Fruit fly (Drosophila melanogaster): ENCODE measurements around the gene CG11357.

The CG11357 gene

DNA sequence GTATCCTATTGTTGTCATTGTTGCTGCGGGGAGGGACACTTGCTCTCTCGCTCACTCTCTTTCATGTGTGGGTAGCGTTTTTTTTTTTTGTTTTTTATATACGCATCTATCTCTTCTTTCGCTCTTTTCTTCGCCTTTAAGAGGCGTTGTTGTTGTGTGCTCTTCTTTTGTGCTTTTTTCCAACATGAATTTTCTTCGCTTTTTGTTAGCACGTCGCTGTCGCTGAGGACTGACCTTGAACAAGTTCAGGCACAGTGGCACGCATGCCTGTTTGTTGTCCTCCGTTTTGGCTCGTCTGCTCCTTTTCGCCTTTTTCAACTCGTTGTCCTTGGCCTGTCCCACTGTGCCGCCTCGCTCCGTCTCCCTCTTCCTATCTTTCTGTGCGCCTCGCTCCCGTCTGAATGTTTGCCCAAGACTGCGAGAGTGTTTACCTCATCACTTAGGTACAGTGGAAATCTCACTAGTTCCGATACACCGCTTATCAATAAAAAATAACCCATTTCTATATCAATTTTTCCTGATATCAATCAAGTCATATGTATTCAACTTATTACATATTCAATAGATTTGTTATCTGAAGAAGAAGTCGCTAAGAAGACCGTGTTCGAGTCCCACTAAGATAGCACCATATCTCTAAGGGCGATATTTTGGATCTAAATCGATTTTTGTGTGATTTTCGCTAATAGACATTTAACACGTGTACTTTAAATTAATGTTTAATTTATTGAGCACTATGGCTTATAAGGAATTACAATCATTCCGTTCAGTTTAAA, 1.4 kb downstream of the CG11357 start (continued):
- 0 out of 2 replicates have a peak, but pooled peaks have one; percentile 15 for TF ChIP-seq onecut (GFP tag; IDR thresholded peaks at IDR 0.05)
- no peak for TF ChIP-seq CG7372 (GFP tag; IDR thresholded peaks at IDR 0.05)
- TF ChIP-seq NK7.1 (GFP tag; optimal IDR thresholded peaks at IDR 0.05): peak; percentile 12
- peak; percentile 35 for TF ChIP-seq CG3281 (GFP tag; optimal IDR thresholded peaks at IDR 0.05)
- peak; percentile 15 for TF ChIP-seq pum (GFP tag; optimal IDR thresholded peaks at IDR 0.05)
- TF ChIP-seq lmd (GFP tag; IDR thresholded peaks at IDR 0.05): peak; percentile 40; the same call in 1 of the 2 replicates
- TF ChIP-seq CG3163 (GFP tag; optimal IDR thresholded peaks at IDR 0.05): peak; percentile 92
- peak; percentile 66 for TF ChIP-seq mam (GFP tag; optimal IDR thresholded peaks at IDR 0.05)
- TF ChIP-seq NFAT (GFP tag; IDR thresholded peaks at IDR 0.05): peak; percentile 60
- TF ChIP-seq CG8281 (tag; optimal IDR thresholded peaks at IDR 0.05): no peak
- peak; percentile 40 for TF ChIP-seq CG8924 (tag; optimal IDR thresholded peaks at IDR 0.05)
- TF ChIP-seq CG6689 (GFP tag; IDR thresholded peaks at IDR 0.05): 0 out of 2 replicates have a peak, but pooled peaks have one; percentile 14
- no peak for TF ChIP-seq p53 (GFP tag; optimal IDR thresholded peaks at IDR 0.05)
- TF ChIP-seq CG4360 (GFP tag; IDR thresholded peaks at IDR 0.05): peak; percentile 36; the same call in 1 of the 2 replicates
- TF ChIP-seq Opbp (GFP tag; IDR thresholded peaks at IDR 0.05; ENCODE audit: partially characterized antibody): no peak
- no peak for TF ChIP-seq Sin3A (optimal IDR thresholded peaks at IDR 0.05)
- TF ChIP-seq shn (GFP tag; optimal IDR thresholded peaks at IDR 0.05): peak; percentile 36
- no peak for TF ChIP-seq CG42726 (GFP tag; IDR thresholded peaks at IDR 0.05; ENCODE audit: partially characterized antibody)
- peak; percentile 50 for TF ChIP-seq zfh2 (GFP tag; optimal IDR thresholded peaks at IDR 0.05)
- TF ChIP-seq disco-r (GFP tag; optimal IDR thresholded peaks at IDR 0.05): no peak
- TF ChIP-seq wor (GFP tag; IDR thresholded peaks at IDR 0.05): no peak
- TF ChIP-seq CG16779 (GFP tag; IDR thresholded peaks at IDR 0.05): 0 out of 2 replicates have a peak, but pooled peaks have one; percentile 26
- peak; percentile 33 for TF ChIP-seq exex (tag; optimal IDR thresholded peaks at IDR 0.05)
- TF ChIP-seq CG6765 (GFP tag; optimal IDR thresholded peaks at IDR 0.05): no peak
- TF ChIP-seq NC2β (GFP tag; optimal IDR thresholded peaks at IDR 0.05): peak; percentile 27
- peak; percentile 17 for TF ChIP-seq CG1792 (GFP tag; optimal IDR thresholded peaks at IDR 0.05)
- TF ChIP-seq kni (GFP tag; optimal IDR thresholded peaks at IDR 0.05): no peak
- 0 out of 2 replicates have a peak, but pooled peaks have one; percentile 11 for TF ChIP-seq sob (GFP tag; IDR thresholded peaks at IDR 0.05)
- TF ChIP-seq row (GFP tag; IDR thresholded peaks at IDR 0.05): peak; percentile 81
- TF ChIP-seq Antp (GFP tag; optimal IDR thresholded peaks at IDR 0.05): peak; percentile 63
- peak; percentile 23 for TF ChIP-seq chn (GFP tag; optimal IDR thresholded peaks at IDR 0.05)
- peak; percentile 28 for TF ChIP-seq NfI (GFP tag; optimal IDR thresholded peaks at IDR 0.05)
- peak; percentile 58 for TF ChIP-seq Adf1 (GFP tag; IDR thresholded peaks at IDR 0.05)
- TF ChIP-seq slbo (GFP tag; IDR thresholded peaks at IDR 0.05): peak; percentile 79
- no peak for TF ChIP-seq CG13287 (GFP tag; IDR thresholded peaks at IDR 0.05; ENCODE audit: partially characterized antibody)
- TF ChIP-seq mirr (GFP tag; optimal IDR thresholded peaks at IDR 0.05): no peak
- peak; percentile 36; the same call in 1 of the 2 replicates for TF ChIP-seq HLH3B (GFP tag; IDR thresholded peaks at IDR 0.05)
- peak; percentile 11 for TF ChIP-seq Hsf (GFP tag; optimal IDR thresholded peaks at IDR 0.05)
- peak; percentile 54; the same call in 1 of the 2 replicates for TF ChIP-seq Ada2b (GFP tag; IDR thresholded peaks at IDR 0.05)
- TF ChIP-seq CG8765 (GFP tag; IDR thresholded peaks at IDR 0.05): peak; percentile 37; the same call in 1 of the 2 replicates
- peak; percentile 25; the same call in 1 of the 2 replicates for TF ChIP-seq esg (GFP tag; conservative IDR thresholded peaks at IDR 0.05)
- peak; percentile 78 for TF ChIP-seq Drgx (GFP tag; IDR thresholded peaks at IDR 0.05)
- TF ChIP-seq Tbp (GFP tag; optimal IDR thresholded peaks at IDR 0.05): no peak
- no peak for TF ChIP-seq E2f2 (GFP tag; IDR thresholded peaks at IDR 0.05)
- peak; percentile 8; the same call in 1 of the 2 replicates for TF ChIP-seq CG43689 (GFP tag; IDR thresholded peaks at IDR 0.05)
- no peak for TF ChIP-seq CkIIα-i1 (GFP tag; IDR thresholded peaks at IDR 0.05)
- TF ChIP-seq gcm (GFP tag; optimal IDR thresholded peaks at IDR 0.05): no peak
- TF ChIP-seq CoRest (tag; optimal IDR thresholded peaks at IDR 0.05): peak; percentile 13
- TF ChIP-seq ERR (GFP tag; optimal IDR thresholded peaks at IDR 0.05): peak; percentile 91
- TF ChIP-seq nmo (GFP tag; optimal IDR thresholded peaks at IDR 0.05): peak; percentile 5

Data from whole organism, embryonic.